Worm (Caenorhabditis elegans) whole organism, L4 larva: ENCODE data around the gene T21D12.12.

ENCODE experiments used
- T20F7.1 ChIP-seq: fragments of 200-800 bp; sonication (Bioruptor generic); optimal IDR thresholded peaks from 2 replicates; lab custom pipeline; 2018; ENCODE audit warnings: mild to moderate bottlenecking, missing genetic modification characterization, missing compliant biosample characterization
- Y48G9A.11 ChIP-seq: fragments of 200-800 bp; sonication (Bioruptor generic); IDR thresholded peaks from 2 replicates; pipeline ENCODE4 v1.3.6; 2022; ENCODE audit warnings: missing genetic modification reagents, missing genetic modification characterization, missing compliant biosample characterization
- ZK337.2 ChIP-seq: fragments of 200-800 bp; sonication (Bioruptor generic); IDR thresholded peaks from 2 replicates; pipeline ENCODE4 v1.3.6; 2022; ENCODE audit warnings: missing genetic modification reagents, missing genetic modification characterization, missing compliant biosample characterization
- ZK546.5 ChIP-seq, 2 experiments: sonication (generic microtip); optimal IDR thresholded peaks; 2 replicates each; lab custom pipeline; 2017; ENCODE audit warnings: missing biosample characterization in 2 of 2, missing genetic modification characterization in 2 of 2
- aly-2 ChIP-seq: sonication (generic microtip); optimal IDR thresholded peaks from 2 replicates; lab custom pipeline; 2018; ENCODE audit warnings: missing biosample characterization, missing genetic modification characterization
- ceh-20 ChIP-seq: fragments of 200-800 bp; sonication (Bioruptor generic); IDR thresholded peaks from 2 replicates; pipeline ENCODE4 v1.3.6; 2022; ENCODE audit warnings: missing genetic modification reagents, missing genetic modification characterization, missing compliant biosample characterization
- ceh-44 ChIP-seq: fragments of 200-800 bp; sonication (Bioruptor generic); IDR thresholded peaks from 2 replicates; pipeline ENCODE4 v1.3.6; 2022; ENCODE audit warnings: missing genetic modification reagents, missing genetic modification characterization, missing compliant biosample characterization
- daf-16 ChIP-seq, 3 experiments: sonication (generic microtip); optimal IDR thresholded peaks; 2 replicates each; lab custom pipeline; 2016 to 2017; ENCODE audit warnings: missing genetic modification characterization in 3 of 3, missing genetic modification reagents in 3 of 3, mild to moderate bottlenecking in 2 of 3, missing compliant biosample characterization in 2 of 3, missing biosample characterization in 1 of 3, moderate library complexity in 1 of 3
- daf-19 ChIP-seq: fragments of 200-800 bp; sonication (Bioruptor generic); conservative IDR thresholded peaks from 2 replicates; pipeline ENCODE4 v1.3.6; 2022; ENCODE audit warnings: missing genetic modification characterization, missing compliant biosample characterization
- dmd-6 ChIP-seq: fragments of 200-800 bp; sonication (Bioruptor generic); IDR thresholded peaks from 2 replicates; pipeline ENCODE4 v1.3.6; 2022; ENCODE audit warnings: missing genetic modification reagents, missing genetic modification characterization, missing compliant biosample characterization
- duxl-1 ChIP-seq: sonication (generic microtip); optimal IDR thresholded peaks from 2 replicates; lab custom pipeline; 2016; ENCODE audit warnings: mild to moderate bottlenecking, missing genetic modification characterization, moderate library complexity, missing compliant biosample characterization; ENCODE audit not compliant: poor library complexity
- egl-27 ChIP-seq: sonication (generic microtip); optimal IDR thresholded peaks from 3 replicates; lab custom pipeline; 2017; ENCODE audit warnings: missing biosample characterization, missing genetic modification reagents, missing genetic modification characterization
- fkh-10 ChIP-seq: fragments of 150-350 bp; optimal IDR thresholded peaks from 2 replicates; lab custom pipeline; 2014; ENCODE audit warnings: missing biosample characterization, missing genetic modification reagents, missing genetic modification characterization
- hif-1 ChIP-seq, 2 experiments: sonication (generic microtip); optimal IDR thresholded peaks; 2 replicates each; lab custom pipeline; 2016 to 2017; ENCODE audit warnings: missing compliant biosample characterization in 2 of 2, missing genetic modification characterization in 2 of 2, missing genetic modification reagents in 2 of 2, missing genotype in 2 of 2, mild to moderate bottlenecking in 1 of 2
- hlh-30 ChIP-seq: sonication (generic microtip); optimal IDR thresholded peaks from 2 replicates; lab custom pipeline; 2017; ENCODE audit warnings: antibody characterized with exemption, mild to moderate bottlenecking, missing genetic modification characterization, missing compliant biosample characterization; ENCODE audit not compliant: insufficient read depth
- hmg-1.1 ChIP-seq: fragments of 200-800 bp; sonication (Bioruptor generic); IDR thresholded peaks from 2 replicates; pipeline ENCODE4 v1.3.6; 2022; ENCODE audit warnings: missing genetic modification reagents, missing genetic modification characterization, missing compliant biosample characterization
- jun-1 ChIP-seq: fragments of 150-350 bp; optimal IDR thresholded peaks from 2 replicates; lab custom pipeline; 2014; ENCODE audit warnings: missing biosample characterization, missing genetic modification reagents, missing genetic modification characterization
- lim-7 ChIP-seq: fragments of 200-800 bp; sonication (Bioruptor generic); IDR thresholded peaks from 2 replicates; pipeline ENCODE4 v1.3.6; 2022; ENCODE audit warnings: missing genetic modification characterization, missing compliant biosample characterization
- lin-1 ChIP-seq: fragments of 200-800 bp; sonication (Bioruptor generic); IDR thresholded peaks from 2 replicates; pipeline ENCODE4 v1.3.6; 2022; ENCODE audit warnings: missing genetic modification reagents, missing genetic modification characterization, missing compliant biosample characterization
- lir-3 ChIP-seq: sonication (generic microtip); optimal IDR thresholded peaks from 2 replicates; lab custom pipeline; 2016; ENCODE audit warnings: mild to moderate bottlenecking, missing genetic modification characterization, missing compliant biosample characterization
- lsy-2 ChIP-seq, 2 experiments: fragments of 150-350 bp in 1 of 2; sonication (generic microtip) in 1 of 2; optimal IDR thresholded peaks; 2 replicates each; lab custom pipeline; 2014 to 2017; ENCODE audit warnings: missing biosample characterization in 2 of 2, missing genetic modification characterization in 2 of 2
- mxl-2 ChIP-seq: fragments of 200-800 bp; sonication (Bioruptor generic); conservative IDR thresholded peaks from 2 replicates; pipeline ENCODE4 v1.3.6; 2022; ENCODE audit warnings: missing genetic modification reagents, missing genetic modification characterization, missing compliant biosample characterization
- mxl-3 ChIP-seq: fragments of 200-800 bp; sonication (Bioruptor generic); optimal IDR thresholded peaks from 2 replicates; lab custom pipeline; 2018; ENCODE audit warnings: mild to moderate bottlenecking, missing genetic modification characterization, missing compliant biosample characterization
- nhr-11 ChIP-seq: fragments of 150-350 bp; optimal IDR thresholded peaks from 2 replicates; lab custom pipeline; 2014; ENCODE audit warnings: missing biosample characterization, missing genetic modification characterization
- nhr-111 ChIP-seq: fragments of 200-800 bp; sonication (Bioruptor generic); optimal IDR thresholded peaks from 2 replicates; lab custom pipeline; 2018; ENCODE audit warnings: mild to moderate bottlenecking, missing genetic modification characterization, missing compliant biosample characterization
- nhr-42 ChIP-seq: fragments of 200-800 bp; sonication (Bioruptor generic); IDR thresholded peaks from 2 replicates; pipeline ENCODE4 v1.3.6; 2022; ENCODE audit warnings: missing genetic modification characterization, missing compliant biosample characterization
- nhr-76 ChIP-seq: fragments of 150-350 bp; optimal IDR thresholded peaks from 2 replicates; lab custom pipeline; 2014; ENCODE audit warnings: missing biosample characterization, missing genetic modification characterization
- nhr-77 ChIP-seq: fragments of 150-350 bp; optimal IDR thresholded peaks from 2 replicates; lab custom pipeline; 2014; ENCODE audit warnings: missing biosample characterization, missing genetic modification characterization
- pha-4 ChIP-seq, 2 experiments: fragments of 150-350 bp in 1 of 2; fragments of 200-800 bp in 1 of 2; sonication (Bioruptor generic) in 1 of 2; IDR thresholded peaks in 1 of 2; optimal IDR thresholded peaks in 1 of 2; 2 replicates each; pipeline versions ENCODE4 v1.3.6 to Lab custom; 2014 to 2022; ENCODE audit warnings: missing genetic modification characterization in 2 of 2, missing genetic modification reagents in 2 of 2, missing biosample characterization in 1 of 2, missing compliant biosample characterization in 1 of 2
- pqm-1 ChIP-seq: sonication (generic microtip); optimal IDR thresholded peaks from 2 replicates; lab custom pipeline; 2017; ENCODE audit warnings: missing biosample characterization, missing genetic modification characterization
- rbr-2 ChIP-seq: sonication (generic microtip); optimal IDR thresholded peaks from 2 replicates; lab custom pipeline; 2016; ENCODE audit warnings: missing genotype, missing genetic modification characterization, missing compliant biosample characterization
- saeg-2 ChIP-seq: fragments of 200-800 bp; sonication (Bioruptor generic); IDR thresholded peaks from 2 replicates; pipeline ENCODE4 v1.3.6; 2022; ENCODE audit warnings: missing genetic modification reagents, missing genetic modification characterization, missing compliant biosample characterization
- skn-1 ChIP-seq: fragments of 150-350 bp; optimal IDR thresholded peaks from 2 replicates; lab custom pipeline; 2014; ENCODE audit warnings: missing biosample characterization, missing genetic modification characterization
- snpc-4 ChIP-seq: fragments of 150-350 bp; optimal IDR thresholded peaks from 2 replicates; lab custom pipeline; 2014; ENCODE audit warnings: missing biosample characterization, missing genetic modification characterization
- spr-3 ChIP-seq: fragments of 200-800 bp; sonication (Bioruptor generic); optimal IDR thresholded peaks from 2 replicates; lab custom pipeline; 2018; ENCODE audit warnings: mild to moderate bottlenecking, missing genetic modification characterization, missing compliant biosample characterization
- unc-62 ChIP-seq, 3 experiments: fragments of 150-350 bp in 1 of 3; sonication (generic microtip); optimal IDR thresholded peaks in 2 of 3; peaks in 1 of 3; 1 replicate in 1 of 3; 2 replicates in 2 of 3; lab custom pipeline; 2014 to 2017; ENCODE audit warnings: missing biosample characterization in 3 of 3, missing genetic modification characterization in 3 of 3, missing genetic modification reagents in 3 of 3, missing genotype in 1 of 3
- vab-7 ChIP-seq: fragments of 200-800 bp; sonication (Bioruptor generic); IDR thresholded peaks from 2 replicates; pipeline ENCODE4 v1.3.6; 2022; ENCODE audit warnings: missing genetic modification reagents, missing genetic modification characterization, missing compliant biosample characterization
- zfp-3 ChIP-seq: fragments of 200-800 bp; sonication (Bioruptor generic); conservative IDR thresholded peaks from 2 replicates; pipeline ENCODE4 v1.3.6; 2022; ENCODE audit warnings: missing genetic modification reagents, missing genetic modification characterization, missing compliant biosample characterization
- zip-2 ChIP-seq: fragments of 150-350 bp; optimal IDR thresholded peaks from 2 replicates; lab custom pipeline; 2014; ENCODE audit warnings: missing biosample characterization, missing genetic modification characterization
- ztf-7 ChIP-seq: fragments of 150-350 bp; optimal IDR thresholded peaks from 2 replicates; lab custom pipeline; 2014; ENCODE audit warnings: missing biosample characterization, missing genetic modification characterization

Gene T21D12.12

DNA sequence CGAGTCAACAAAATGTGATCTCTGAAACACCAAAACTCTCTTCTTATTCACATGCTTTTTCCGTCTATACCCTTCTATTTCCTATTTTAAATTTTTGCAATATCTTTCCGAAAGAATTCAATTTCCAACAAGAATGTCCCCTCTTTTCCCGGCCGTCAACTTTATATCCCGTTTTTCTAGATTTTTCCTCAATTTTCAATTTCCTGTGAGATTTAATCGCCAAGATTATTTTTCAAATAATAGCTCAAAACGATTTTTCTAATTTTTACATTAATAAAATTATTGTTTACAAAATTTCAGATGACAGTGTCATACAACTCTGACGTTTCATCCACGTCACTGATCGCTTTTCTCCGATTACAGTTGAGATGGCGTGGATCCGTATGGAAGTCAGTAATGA, 17.1 kb downstream of the T21D12.12 start, which contains the start of gene best-19:
TSS of gene best-19 (plus strand) at position 301 of the 400 bp plus-strand sequence.
- TF ChIP-seq ZK337.2 (GFP tag; lab: Robert Waterston, UW) (no peak), lir-3 (no peak), nhr-76 (no peak), zfp-3 (GFP tag; lab: Robert Waterston, UW) (no peak), mxl-3 (GFP tag; lab: Kevin White, UChicago) (no peak), Y48G9A.11 (GFP tag; lab: Robert Waterston, UW) (no peak), lsy-2 (tag; optimal IDR thresholded peaks at IDR 0.05; lab: Kevin White, UChicago) (no peak), saeg-2 (GFP tag; lab: Robert Waterston, UW) (no peak), pqm-1 (tag; lab: Kevin White, UChicago) (no peak), spr-3 (GFP tag; lab: Kevin White, UChicago) (no peak), fkh-10 (no peak), mxl-2 (GFP tag; lab: Robert Waterston, UW) (no peak)

DNA sequence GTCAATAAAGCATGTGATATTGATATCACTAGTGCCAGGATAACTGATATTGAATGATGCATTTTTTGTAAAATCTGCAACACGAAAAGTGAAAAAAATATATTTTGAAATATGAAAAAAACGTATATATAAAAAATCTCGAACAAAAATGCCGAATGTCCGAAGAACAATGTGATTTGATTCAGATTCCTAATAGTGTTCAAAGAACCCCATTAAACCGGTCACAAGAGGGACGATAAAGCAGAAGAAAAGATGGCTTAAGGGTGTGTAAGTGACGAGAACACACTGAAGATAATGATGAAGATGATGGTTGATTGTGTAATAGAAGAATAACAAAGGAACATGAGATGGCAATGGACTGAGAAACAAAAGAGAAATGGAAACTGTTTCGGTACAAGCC, 21.8 kb downstream of the T21D12.12 start, which contains the start of gene T21D12.14:
TSS of gene T21D12.14 (minus strand) at position 101 of the 400 bp plus-strand sequence.
- TF ChIP-seq fkh-10: no peak
- TF ChIP-seq ZK546.5 (tag; optimal IDR thresholded peaks at IDR 0.05; lab: Kevin White, UChicago): no peak
- TF ChIP-seq nhr-11 (tag; lab: Kevin White, UChicago): no peak
- peak in 1 of 2 experiments; percentile 89 for TF ChIP-seq unc-62 (GFP tag; optimal IDR thresholded peaks at IDR 0.05 in 1 of 2; lab: Kevin White, UChicago)
- TF ChIP-seq unc-62 (tag; optimal IDR thresholded peaks at IDR 0.05; lab: Kevin White, UChicago): no peak
- no peak for TF ChIP-seq ceh-20 (GFP tag; lab: Robert Waterston, UW)
- TF ChIP-seq ceh-44: no peak
- TF ChIP-seq lir-3: no peak
- peak; percentile 22 for TF ChIP-seq hlh-30
- TF ChIP-seq nhr-77 (tag; lab: Kevin White, UChicago): no peak

DNA sequence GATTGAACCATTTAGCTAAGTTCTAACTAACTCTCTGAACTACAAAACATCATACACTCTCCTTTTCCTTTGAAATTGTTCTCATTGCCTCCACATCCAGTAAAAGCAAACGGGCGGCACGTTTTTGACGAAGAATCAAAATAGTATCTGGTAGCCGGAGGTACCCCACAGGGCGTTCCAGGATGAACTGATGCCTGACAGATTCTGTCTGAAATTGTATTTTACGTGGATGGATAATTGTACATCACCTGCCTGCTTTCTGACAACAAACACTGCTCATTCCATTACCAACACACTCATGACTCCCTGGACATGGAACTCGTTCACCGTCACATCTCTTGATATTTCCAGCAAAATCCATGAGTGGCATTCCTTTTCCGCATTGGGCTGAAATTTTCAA, 24.1 kb downstream of the T21D12.12 start:
- TF ChIP-seq jun-1 (no peak), unc-62 (GFP tag; optimal IDR thresholded peaks at IDR 0.05 in 1 of 2; lab: Kevin White, UChicago) (peak in 1 of 2 experiments; percentile 89), unc-62 (tag; optimal IDR thresholded peaks at IDR 0.05; lab: Kevin White, UChicago) (no peak)

- no peak for TF ChIP-seq fkh-10
- TF ChIP-seq vab-7 (GFP tag; lab: Robert Waterston, UW): no peak
- TF ChIP-seq zip-2 (tag; lab: Kevin White, UChicago): no peak
- TF ChIP-seq ZK337.2 (GFP tag; lab: Robert Waterston, UW): no peak
- no peak for TF ChIP-seq snpc-4 (tag; lab: Kevin White, UChicago)
- TF ChIP-seq T20F7.1 (GFP tag; lab: Kevin White, UChicago): no peak
- TF ChIP-seq daf-19 (GFP tag; lab: Robert Waterston, UW): no peak
- no peak for TF ChIP-seq nhr-111
Observed at ce11 chrIV:291356-291755, 25.1 kb downstream of the T21D12.12 start, which contains the start of gene T21D12.7. T21D12.7 (minus strand) TSS chrIV:291456.

DNA sequence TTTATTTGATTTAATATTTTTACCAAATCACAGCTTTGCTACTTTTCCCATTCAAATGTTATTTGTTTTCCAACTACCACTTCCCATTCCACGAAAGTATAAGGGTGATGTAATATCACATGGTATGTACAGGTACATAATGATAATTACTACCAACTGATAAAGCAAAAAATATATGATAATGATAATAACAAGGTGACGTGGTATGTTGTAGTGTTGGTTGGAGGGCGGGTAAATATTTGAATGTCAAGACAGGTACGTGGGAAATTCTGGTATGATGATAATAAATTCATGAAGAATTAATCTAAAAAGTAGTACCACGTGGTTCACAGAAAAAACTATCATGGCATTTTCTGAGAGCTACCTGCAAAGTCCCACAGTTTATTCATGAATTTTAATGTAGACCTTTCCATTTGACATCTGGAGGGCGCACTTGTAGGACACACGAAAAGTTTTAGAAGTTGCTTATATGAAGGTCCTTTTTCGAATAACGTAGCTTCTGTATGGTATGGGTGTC, 25.7 kb downstream of the T21D12.12 start:
- TF ChIP-seq pha-4 (GFP tag; IDR thresholded peaks at IDR 0.05; lab: Robert Waterston, UW): no peak; the same call in 1 of the 2 replicates
- TF ChIP-seq pha-4 (tag; optimal IDR thresholded peaks at IDR 0.05; lab: Kevin White, UChicago): no peak
- no peak for TF ChIP-seq nhr-11 (tag; lab: Kevin White, UChicago)
- TF ChIP-seq lim-7 (GFP tag; lab: Robert Waterston, UW): no peak
- 0 out of 2 replicates have a peak, but pooled peaks have one; percentile 37 for TF ChIP-seq nhr-42
- no peak for TF ChIP-seq ceh-20 (GFP tag; lab: Robert Waterston, UW)
- TF ChIP-seq aly-2 (tag; lab: Kevin White, UChicago): no peak
- TF ChIP-seq zfp-3 (GFP tag; lab: Robert Waterston, UW): peak; percentile 65; the same call in 1 of the 2 replicates
- no peak for TF ChIP-seq egl-27 (tag; lab: Kevin White, UChicago)
- TF ChIP-seq skn-1 (tag; lab: Kevin White, UChicago): no peak
- TF ChIP-seq rbr-2 (tag; lab: Kevin White, UChicago): no peak
- TF ChIP-seq nhr-77 (tag; lab: Kevin White, UChicago): peak; percentile 33
- TF ChIP-seq lsy-2 (tag; optimal IDR thresholded peaks at IDR 0.05; lab: Kevin White, UChicago): peak in 1 of 2 experiments; percentile 13
- no peak for TF ChIP-seq duxl-1
- peak in 1 of 2 experiments; percentile 28 for TF ChIP-seq hif-1 (tag; optimal IDR thresholded peaks at IDR 0.05; lab: Kevin White, UChicago)
- peak; percentile 23; the same call in 1 of the 2 replicates for TF ChIP-seq lin-1
- TF ChIP-seq dmd-6: peak; percentile 74
- TF ChIP-seq daf-16 (GFP tag; optimal IDR thresholded peaks at IDR 0.05; lab: Kevin White, UChicago): peak in 1 of 2 experiments; percentile 47
- TF ChIP-seq daf-16 (tag; optimal IDR thresholded peaks at IDR 0.05; lab: Kevin White, UChicago): peak; percentile 98
- peak; percentile 52 for TF ChIP-seq ztf-7 (tag; lab: Kevin White, UChicago)
- no peak for TF ChIP-seq hmg-1.1 (GFP tag; lab: Robert Waterston, UW)
